Worm (Caenorhabditis elegans): Measurements from ENCODE around the gene che-10.

ce11 chrII:4584313-4584712 lies 53.8 kb downstream of the che-10 start:
- no peak for TF ChIP-seq nhr-76 (tag; optimal IDR thresholded peaks at IDR 0.05)
- no peak for TF ChIP-seq lin-13 (GFP tag; optimal IDR thresholded peaks at IDR 0.05)
- no peak for TF ChIP-seq nhr-11 (tag; optimal IDR thresholded peaks at IDR 0.05)
- no peak for TF ChIP-seq ztf-11 (tag; optimal IDR thresholded peaks at IDR 0.05)
- no peak for TF ChIP-seq C16A3.4 (tag; optimal IDR thresholded peaks at IDR 0.05)
